ENCODE assay signal across 1 fruit fly cellular context in genomic region chrX:10385757-10386156, dm6.
A peak's percentile ranks its signal among the peaks of the same experiment; 100 is the strongest.
TF ChIP-seq lines count a peak whose summit lies in the region.

Gene Psf3, minus strand, starts transcription at chrX:10385861.
Gene flw, plus strand, starts transcription at chrX:10385960.

TF ChIP-seq in whole organism, embryonic, 481 proteins besides CTCF, POLR2A, EP300 and RAD21 (continued from another document):
- no peak for TF ChIP-seq ara (GFP tag; IDR thresholded peaks at IDR 0.05; lab: Robert Waterston, UW)
- TF ChIP-seq CG1603 (tag; optimal IDR thresholded peaks at IDR 0.05; lab: Kevin White, UChicago), result peak; percentile 72
- no peak for TF ChIP-seq Trl (optimal IDR thresholded peaks at IDR 0.05; lab: Kevin White, UChicago)
- TF ChIP-seq Trl (GFP tag; optimal IDR thresholded peaks at IDR 0.05; lab: Kevin White, UChicago), result no peak
- no peak for TF ChIP-seq CG1024 (GFP tag; IDR thresholded peaks at IDR 0.05; lab: Robert Waterston, UW)
- TF ChIP-seq Myb (GFP tag; optimal IDR thresholded peaks at IDR 0.05; lab: Kevin White, UChicago), result peak; percentile 89
- TF ChIP-seq Ets97D (GFP tag; optimal IDR thresholded peaks at IDR 0.05; lab: Kevin White, UChicago), result peak; percentile 84
- TF ChIP-seq CG11456 (GFP tag; IDR thresholded peaks at IDR 0.05; lab: Robert Waterston, UW), result peak; percentile 51; the same call in 1 of the 3 replicates
- no peak for TF ChIP-seq CG43689 (GFP tag; IDR thresholded peaks at IDR 0.05; lab: Robert Waterston, UW)
- no peak for TF ChIP-seq Poxn (GFP tag; IDR thresholded peaks at IDR 0.05; lab: Robert Waterston, UW)
- TF ChIP-seq Fer3 (tag; optimal IDR thresholded peaks at IDR 0.05; lab: Kevin White, UChicago), result peak; percentile 25
- 0 out of 2 replicates have a peak, but pooled peaks have one; percentile 25 for TF ChIP-seq CG32767 (GFP tag; IDR thresholded peaks at IDR 0.05; lab: Robert Waterston, UW)
- peak; percentile 41; the same call in 1 of the 3 replicates for TF ChIP-seq ci (GFP tag; IDR thresholded peaks at IDR 0.05; lab: Robert Waterston, UW)
- TF ChIP-seq seq (GFP tag; IDR thresholded peaks at IDR 0.05; lab: Robert Waterston, UW), result 0 out of 2 replicates have a peak, but pooled peaks have one; percentile 16
- TF ChIP-seq CG10274 (GFP tag; optimal IDR thresholded peaks at IDR 0.05; lab: Kevin White, UChicago), result no peak
- no peak for TF ChIP-seq Rx (GFP tag; IDR thresholded peaks at IDR 0.05; lab: Robert Waterston, UW)
- peak; percentile 20 for TF ChIP-seq nmo (GFP tag; optimal IDR thresholded peaks at IDR 0.05; lab: Kevin White, UChicago)
- peak; percentile 83 for TF ChIP-seq amos (GFP tag; IDR thresholded peaks at IDR 0.05; lab: Robert Waterston, UW; ENCODE audit: partially characterized antibody)
- TF ChIP-seq tap (tag; optimal IDR thresholded peaks at IDR 0.05; lab: Kevin White, UChicago), result peak; percentile 24
- peak; percentile 11 for TF ChIP-seq ERR (GFP tag; optimal IDR thresholded peaks at IDR 0.05; lab: Kevin White, UChicago)
- peak; percentile 8 for TF ChIP-seq CG18764 (GFP tag; optimal IDR thresholded peaks at IDR 0.05; lab: Kevin White, UChicago)
- peak; percentile 27; the same call in 1 of the 3 replicates for TF ChIP-seq mld (GFP tag; IDR thresholded peaks at IDR 0.05; lab: Robert Waterston, UW; ENCODE audit: partially characterized antibody)
- peak; percentile 19 for TF ChIP-seq CG17359 (tag; optimal IDR thresholded peaks at IDR 0.05; lab: Kevin White, UChicago)
- TF ChIP-seq klu (GFP tag; IDR thresholded peaks at IDR 0.05; lab: Robert Waterston, UW), result no peak
- TF ChIP-seq Oli (tag; optimal IDR thresholded peaks at IDR 0.05; lab: Kevin White, UChicago), result no peak
- peak; percentile 20 for TF ChIP-seq her (GFP tag; optimal IDR thresholded peaks at IDR 0.05; lab: Kevin White, UChicago)
- TF ChIP-seq bbx (GFP tag; IDR thresholded peaks at IDR 0.05; lab: Robert Waterston, UW; ENCODE audit: partially characterized antibody), result peak; percentile 67
- peak in 1 of 2 experiments; percentile 3 for TF ChIP-seq Hr51 (GFP tag; optimal IDR thresholded peaks at IDR 0.05; lab: Kevin White, UChicago)
- TF ChIP-seq hb (GFP tag; IDR thresholded peaks at IDR 0.05; lab: Robert Waterston, UW; ENCODE audit: partially characterized antibody), result no peak; the same call in 2 of the 3 replicates
- peak; percentile 12; the same call in 1 of the 2 replicates for TF ChIP-seq NFAT (GFP tag; IDR thresholded peaks at IDR 0.05; lab: Robert Waterston, UW)
- peak; percentile 43 for TF ChIP-seq Dp (GFP tag; optimal IDR thresholded peaks at IDR 0.05; lab: Kevin White, UChicago)
- TF ChIP-seq da (GFP tag; optimal IDR thresholded peaks at IDR 0.05; lab: Kevin White, UChicago), result no peak
- peak; percentile 70 for TF ChIP-seq CG16813 (GFP tag; IDR thresholded peaks at IDR 0.05; lab: Robert Waterston, UW; ENCODE audit: partially characterized antibody)
- peak; percentile 43 for TF ChIP-seq sqz (GFP tag; optimal IDR thresholded peaks at IDR 0.05; lab: Kevin White, UChicago)
- TF ChIP-seq CG12219 (GFP tag; optimal IDR thresholded peaks at IDR 0.05; lab: Kevin White, UChicago), result no peak
- 0 out of 3 replicates have a peak, but pooled peaks have one; percentile 18 for TF ChIP-seq sr (GFP tag; IDR thresholded peaks at IDR 0.05; lab: Robert Waterston, UW)
- peak; percentile 70 for TF ChIP-seq CG3847 (GFP tag; IDR thresholded peaks at IDR 0.05; lab: Robert Waterston, UW)
- TF ChIP-seq Dll (GFP tag; IDR thresholded peaks at IDR 0.05; lab: Robert Waterston, UW; ENCODE audit: partially characterized antibody), result peak; percentile 35; the same call in 1 of the 4 replicates
- no peak for TF ChIP-seq rib (GFP tag; IDR thresholded peaks at IDR 0.05; lab: Robert Waterston, UW)
- TF ChIP-seq Sry-δ (GFP tag; optimal IDR thresholded peaks at IDR 0.05; lab: Kevin White, UChicago), result peak; percentile 76
- peak; percentile 20 to 37 for TF ChIP-seq dpn (GFP tag; optimal IDR thresholded peaks at IDR 0.05; lab: Kevin White, UChicago)
- TF ChIP-seq CG12659 (GFP tag; optimal IDR thresholded peaks at IDR 0.05; lab: Kevin White, UChicago), result peak; percentile 62
- TF ChIP-seq Ptx1 (GFP tag; IDR thresholded peaks at IDR 0.05; lab: Robert Waterston, UW), result 0 out of 2 replicates have a peak, but pooled peaks have one; percentile 7
- TF ChIP-seq Meics (GFP tag; optimal IDR thresholded peaks at IDR 0.05; lab: Kevin White, UChicago), result peak; percentile 7
- peak; percentile 22 for TF ChIP-seq Xbp1 (GFP tag; optimal IDR thresholded peaks at IDR 0.05; lab: Kevin White, UChicago)
- peak; percentile 24; the same call in 1 of the 3 replicates for TF ChIP-seq zen2 (GFP tag; IDR thresholded peaks at IDR 0.05; lab: Robert Waterston, UW; ENCODE audit: partially characterized antibody)
- no peak for TF ChIP-seq lab (GFP tag; optimal IDR thresholded peaks at IDR 0.05; lab: Kevin White, UChicago)
- no peak for TF ChIP-seq twi (tag; optimal IDR thresholded peaks at IDR 0.05; lab: Kevin White, UChicago)
- peak; percentile 4 for TF ChIP-seq CG5245 (GFP tag; optimal IDR thresholded peaks at IDR 0.05; lab: Kevin White, UChicago)
- TF ChIP-seq knrl (GFP tag; IDR thresholded peaks at IDR 0.05; lab: Robert Waterston, UW; ENCODE audit: partially characterized antibody), result peak; percentile 52
- TF ChIP-seq nerfin-2 (GFP tag; IDR thresholded peaks at IDR 0.05; lab: Robert Waterston, UW; ENCODE audit: partially characterized antibody), result 0 out of 2 replicates have a peak, but pooled peaks have one; percentile 31
- no peak for TF ChIP-seq CG4282 (GFP tag; optimal IDR thresholded peaks at IDR 0.05; lab: Kevin White, UChicago)
- TF ChIP-seq Fer1 (GFP tag; optimal IDR thresholded peaks at IDR 0.05; lab: Kevin White, UChicago), result peak; percentile 16
- TF ChIP-seq CG5953 (GFP tag; IDR thresholded peaks at IDR 0.05; lab: Robert Waterston, UW), result 0 out of 2 replicates have a peak, but pooled peaks have one; percentile 34
- peak; percentile 32 for TF ChIP-seq zfh2 (GFP tag; optimal IDR thresholded peaks at IDR 0.05; lab: Kevin White, UChicago)
- peak; percentile 49; the same call in 1 of the 3 replicates for TF ChIP-seq vnd (GFP tag; IDR thresholded peaks at IDR 0.05; lab: Robert Waterston, UW; ENCODE audit: partially characterized antibody)
- peak; percentile 23 for TF ChIP-seq CG9876 (GFP tag; optimal IDR thresholded peaks at IDR 0.05; lab: Kevin White, UChicago)
- TF ChIP-seq sug (tag; optimal IDR thresholded peaks at IDR 0.05; lab: Kevin White, UChicago), result no peak
- 0 out of 4 replicates have a peak, but pooled peaks have one; percentile 57 for TF ChIP-seq chinmo (GFP tag; IDR thresholded peaks at IDR 0.05; lab: Robert Waterston, UW; ENCODE audit: partially characterized antibody)
- TF ChIP-seq hbn (GFP tag; IDR thresholded peaks at IDR 0.05; lab: Robert Waterston, UW; ENCODE audit: partially characterized antibody), result peak; percentile 66
- peak; percentile 15 for TF ChIP-seq pfk (GFP tag; optimal IDR thresholded peaks at IDR 0.05; lab: Kevin White, UChicago)
- TF ChIP-seq Med (GFP tag; lab: Kevin White, UChicago), result peak; percentile 85
- peak; percentile 14 for TF ChIP-seq odd (GFP tag; optimal IDR thresholded peaks at IDR 0.05; lab: Kevin White, UChicago)
- TF ChIP-seq dmrt99B (tag; optimal IDR thresholded peaks at IDR 0.05; lab: Kevin White, UChicago), result no peak
- TF ChIP-seq CG6813 (GFP tag; optimal IDR thresholded peaks at IDR 0.05; lab: Kevin White, UChicago), result peak; percentile 22
- peak; percentile 78 for TF ChIP-seq ato (GFP tag; IDR thresholded peaks at IDR 0.05; lab: Robert Waterston, UW; ENCODE audit: partially characterized antibody)
- peak; percentile 15 for TF ChIP-seq nom (GFP tag; optimal IDR thresholded peaks at IDR 0.05; lab: Kevin White, UChicago)
- TF ChIP-seq unc-4 (GFP tag; IDR thresholded peaks at IDR 0.05; lab: Robert Waterston, UW; ENCODE audit: partially characterized antibody), result peak; percentile 52
- peak; percentile 55 for TF ChIP-seq HmgZ (tag; optimal IDR thresholded peaks at IDR 0.05; lab: Kevin White, UChicago)
